Worm (Caenorhabditis elegans) whole organism, L3 larva: ENCODE data around the gene srh-70.

Experiments used
- ama-1 ChIP-seq: fragments of 150-350 bp; optimal IDR thresholded peaks from 2 replicates; lab custom pipeline; 2018
- egl-27 ChIP-seq: sonication (generic microtip); optimal IDR thresholded peaks from 4 replicates; lab custom pipeline; 2017; ENCODE audit warnings: missing biosample characterization, missing genetic modification reagents, missing genetic modification characterization
- mdl-1 ChIP-seq: fragments of 150-350 bp; optimal IDR thresholded peaks from 2 replicates; lab custom pipeline; 2014; ENCODE audit warnings: missing biosample characterization, missing genetic modification characterization
- nhr-23 ChIP-seq: fragments of 150-350 bp; optimal IDR thresholded peaks from 2 replicates; lab custom pipeline; 2014; ENCODE audit warnings: missing biosample characterization, missing genetic modification reagents, missing genetic modification characterization
- nhr-237 ChIP-seq: fragments of 150-350 bp; optimal IDR thresholded peaks from 2 replicates; lab custom pipeline; 2014; ENCODE audit warnings: missing biosample characterization, missing genetic modification characterization
- pha-4 ChIP-seq: fragments of 150-350 bp; optimal IDR thresholded peaks from 2 replicates; lab custom pipeline; 2014; ENCODE audit warnings: missing biosample characterization, missing genetic modification reagents, missing genetic modification characterization

- no peak for TF ChIP-seq egl-27 (tag; lab: Kevin White, UChicago)
- TF ChIP-seq nhr-23 (tag; lab: Kevin White, UChicago), result no peak
- no peak for TF ChIP-seq pha-4
- no peak for TF ChIP-seq nhr-237
- TF ChIP-seq mdl-1 (tag; lab: Kevin White, UChicago), result no peak
- no peak for TF ChIP-seq ama-1 (lab: Kevin White, UChicago)
These were observed 11.6 kb downstream of the srh-70 start, which contains the start of gene srh-68 for ce11 chrII:12507038-12507437.
